Fruit fly (Drosophila melanogaster) whole organism, embryonic: Measurements from ENCODE around the gene CG6567.

Source experiments
- CrebB ChIP-seq: fragments of 200-800 bp; sonication (Bioruptor generic); optimal IDR thresholded peaks from 3 replicates; lab custom pipeline; 2018; ENCODE audit warnings: missing biosample characterization, mild to moderate bottlenecking, missing genetic modification characterization
- Hr3 ChIP-seq: fragments of 200-800 bp; sonication (Bioruptor generic); optimal IDR thresholded peaks from 3 replicates; lab custom pipeline; 2016; ENCODE audit warnings: missing biosample characterization, missing genetic modification characterization
- Tbp ChIP-seq: fragments of >200 bp; optimal IDR thresholded peaks from 2 replicates; lab custom pipeline; 2018; ENCODE audit warnings: missing biosample characterization, missing genetic modification characterization
- disco-r ChIP-seq: fragments of 200-800 bp; sonication (Bioruptor generic); optimal IDR thresholded peaks from 2 replicates; lab custom pipeline; 2016; ENCODE audit warnings: missing biosample characterization, missing genetic modification characterization
- grau ChIP-seq: fragments of 200-800 bp; optimal IDR thresholded peaks from 3 replicates; lab custom pipeline; 2019; ENCODE audit warnings: missing biosample characterization, mild to moderate bottlenecking, missing genetic modification characterization, moderate library complexity
- ind ChIP-seq: fragments of 200-800 bp; sonication (Bioruptor generic); optimal IDR thresholded peaks from 3 replicates; lab custom pipeline; 2016; ENCODE audit warnings: missing biosample characterization, missing genetic modification characterization
- pfk ChIP-seq: fragments of 200-800 bp; sonication (Bioruptor generic); optimal IDR thresholded peaks from 2 replicates; lab custom pipeline; 2018; ENCODE audit warnings: missing biosample characterization, mild to moderate bottlenecking, missing genetic modification characterization, moderate library complexity
- z ChIP-seq: fragments of 200-800 bp; sonication (Bioruptor generic); IDR thresholded peaks from 3 replicates; pipeline ENCODE4 v1.3.6; 2022; ENCODE audit warnings: missing biosample characterization, missing genetic modification characterization
- zen ChIP-seq: fragments of 200-800 bp; sonication (Bioruptor generic); optimal IDR thresholded peaks from 3 replicates; lab custom pipeline; 2018; ENCODE audit warnings: missing biosample characterization, mild to moderate bottlenecking, missing genetic modification characterization, moderate library complexity

DNA sequence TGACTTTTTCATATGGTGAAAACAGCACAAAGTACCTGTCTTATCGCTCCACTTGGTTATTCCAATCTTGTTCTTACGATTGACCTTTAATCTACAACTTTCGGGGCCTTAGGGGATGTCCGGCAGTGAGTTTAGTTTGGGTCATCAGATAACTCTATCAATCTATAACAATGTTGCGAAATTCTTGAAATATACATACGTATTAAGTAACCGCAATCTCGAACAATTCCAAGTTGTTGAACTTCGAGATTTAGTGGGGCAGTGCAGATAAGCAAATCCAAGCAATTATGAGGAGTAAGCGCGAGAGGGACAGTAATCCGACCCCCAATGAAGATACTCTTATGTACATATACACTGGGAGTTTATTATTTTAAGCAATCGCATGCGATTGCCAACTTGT is 16.3 kb upstream of the CG6567 start:
- TF ChIP-seq pfk (GFP tag; lab: Kevin White, UChicago) (no peak), ind (no peak), zen (tag; lab: Kevin White, UChicago) (no peak), Tbp (GFP tag; lab: Kevin White, UChicago) (no peak), CrebB (tag; lab: Kevin White, UChicago) (no peak), z (GFP tag; lab: Robert Waterston, UW) (no peak), Hr3 (GFP tag; lab: Kevin White, UChicago) (no peak), disco-r (no peak), grau (tag; lab: Kevin White, UChicago) (no peak)
